Worm (Caenorhabditis elegans) whole organism, L4 larva: ENCODE results near the gene F54F12.1.

ENCODE experiments used
- D1046.2 ChIP-seq: fragments of 200-800 bp; sonication (Bioruptor generic); IDR thresholded peaks from 2 replicates; pipeline ENCODE4 v1.3.6; 2022; ENCODE audit warnings: missing genetic modification characterization, missing compliant biosample characterization
- F10B5.3 ChIP-seq: sonication (generic microtip); optimal IDR thresholded peaks from 2 replicates; lab custom pipeline; 2016; ENCODE audit warnings: mild to moderate bottlenecking, missing genetic modification characterization, missing compliant biosample characterization
- F26F4.8 ChIP-seq: fragments of 200-800 bp; sonication (Bioruptor generic); conservative IDR thresholded peaks from 2 replicates; pipeline ENCODE4 v1.3.6; 2022; ENCODE audit warnings: missing genetic modification characterization, missing compliant biosample characterization
- F44E2.7 ChIP-seq: fragments of 200-800 bp; sonication (Bioruptor generic); IDR thresholded peaks from 2 replicates; pipeline ENCODE4 v2.1.2; 2022; ENCODE audit warnings: missing genetic modification characterization, missing compliant biosample characterization
- R02D3.7 ChIP-seq: fragments of 150-350 bp; sonication (generic microtip); optimal IDR thresholded peaks from 3 replicates; lab custom pipeline; 2014; ENCODE audit warnings: missing biosample characterization, missing genetic modification characterization
- Y48G9A.11 ChIP-seq: fragments of 200-800 bp; sonication (Bioruptor generic); IDR thresholded peaks from 2 replicates; pipeline ENCODE4 v1.3.6; 2022; ENCODE audit warnings: missing genetic modification reagents, missing genetic modification characterization, missing compliant biosample characterization
- Y5F2A.4 ChIP-seq: fragments of 200-800 bp; sonication (Bioruptor generic); optimal IDR thresholded peaks from 2 replicates; lab custom pipeline; 2018; ENCODE audit warnings: mild to moderate bottlenecking, missing genetic modification characterization, missing compliant biosample characterization
- Y75B8A.6 ChIP-seq: fragments of 200-800 bp; sonication (Bioruptor generic); IDR thresholded peaks from 2 replicates; pipeline ENCODE4 v1.3.6; 2022; ENCODE audit warnings: missing genetic modification reagents, missing genetic modification characterization, missing compliant biosample characterization
- aly-2 ChIP-seq: sonication (generic microtip); optimal IDR thresholded peaks from 2 replicates; lab custom pipeline; 2018; ENCODE audit warnings: missing biosample characterization, missing genetic modification characterization
- ama-1 ChIP-seq: fragments of 150-350 bp; optimal IDR thresholded peaks from 2 replicates; lab custom pipeline; 2014; ENCODE audit warnings: inconsistent platforms, mixed read lengths
- attf-4 ChIP-seq: sonication (generic microtip); optimal IDR thresholded peaks from 3 replicates; lab custom pipeline; 2017; ENCODE audit warnings: missing biosample characterization, missing genetic modification characterization
- ceh-28 ChIP-seq: fragments of 150-350 bp; optimal IDR thresholded peaks from 2 replicates; lab custom pipeline; 2014; ENCODE audit warnings: missing biosample characterization, missing genetic modification reagents, missing genetic modification characterization
- ceh-32 ChIP-seq: sonication (generic microtip); optimal IDR thresholded peaks from 2 replicates; lab custom pipeline; 2016; ENCODE audit warnings: mild to moderate bottlenecking, missing genetic modification characterization, missing compliant biosample characterization; ENCODE audit not compliant: poor library complexity
- ces-1 ChIP-seq: fragments of 150-350 bp; sonication (generic microtip); optimal IDR thresholded peaks from 4 replicates; lab custom pipeline; 2014; ENCODE audit warnings: missing biosample characterization, missing genetic modification reagents, missing genetic modification characterization
- daf-12 ChIP-seq: fragments of 150-350 bp; optimal IDR thresholded peaks from 2 replicates; lab custom pipeline; 2014; ENCODE audit warnings: missing biosample characterization, missing genetic modification reagents, missing genetic modification characterization
- daf-16 ChIP-seq, 3 experiments: sonication (generic microtip); optimal IDR thresholded peaks; 2 replicates each; lab custom pipeline; 2016 to 2017; ENCODE audit warnings: missing genetic modification characterization in 3 of 3, missing genetic modification reagents in 3 of 3, mild to moderate bottlenecking in 2 of 3, missing compliant biosample characterization in 2 of 3, missing biosample characterization in 1 of 3, moderate library complexity in 1 of 3
- daf-19 ChIP-seq: fragments of 200-800 bp; sonication (Bioruptor generic); conservative IDR thresholded peaks from 2 replicates; pipeline ENCODE4 v1.3.6; 2022; ENCODE audit warnings: missing genetic modification characterization, missing compliant biosample characterization
- daf-8 ChIP-seq: fragments of 200-800 bp; sonication (Bioruptor generic); IDR thresholded peaks from 2 replicates; pipeline ENCODE4 v1.3.6; 2022; ENCODE audit warnings: missing genetic modification characterization, missing compliant biosample characterization
- dmd-9 ChIP-seq: fragments of 200-800 bp; sonication (Bioruptor generic); IDR thresholded peaks from 2 replicates; pipeline ENCODE4 v1.3.6; 2022; ENCODE audit warnings: missing genetic modification reagents, missing genetic modification characterization, missing compliant biosample characterization
- dve-1 ChIP-seq: sonication (generic microtip); optimal IDR thresholded peaks from 2 replicates; lab custom pipeline; 2017; ENCODE audit warnings: antibody characterized with exemption, mild to moderate bottlenecking, missing genetic modification characterization, missing compliant biosample characterization; ENCODE audit not compliant: insufficient read depth
- egl-27 ChIP-seq: sonication (generic microtip); optimal IDR thresholded peaks from 3 replicates; lab custom pipeline; 2017; ENCODE audit warnings: missing biosample characterization, missing genetic modification reagents, missing genetic modification characterization
- egl-43 ChIP-seq: fragments of 200-800 bp; sonication (Bioruptor generic); IDR thresholded peaks from 2 replicates; pipeline ENCODE4 v1.3.6; 2022; ENCODE audit warnings: missing genetic modification reagents, missing genetic modification characterization, missing compliant biosample characterization
- fos-1 ChIP-seq: fragments of 150-350 bp; optimal IDR thresholded peaks from 2 replicates; lab custom pipeline; 2014; ENCODE audit warnings: missing biosample characterization, missing genetic modification characterization
- gei-8 ChIP-seq: fragments of 200-800 bp; sonication (Bioruptor generic); optimal IDR thresholded peaks from 2 replicates; lab custom pipeline; 2018; ENCODE audit warnings: mild to moderate bottlenecking, missing genetic modification characterization, missing compliant biosample characterization
- hlh-30 ChIP-seq: sonication (generic microtip); optimal IDR thresholded peaks from 2 replicates; lab custom pipeline; 2017; ENCODE audit warnings: antibody characterized with exemption, mild to moderate bottlenecking, missing genetic modification characterization, missing compliant biosample characterization; ENCODE audit not compliant: insufficient read depth
- lin-1 ChIP-seq: fragments of 200-800 bp; sonication (Bioruptor generic); IDR thresholded peaks from 2 replicates; pipeline ENCODE4 v1.3.6; 2022; ENCODE audit warnings: missing genetic modification reagents, missing genetic modification characterization, missing compliant biosample characterization
- lin-13 ChIP-seq: fragments of 150-350 bp; optimal IDR thresholded peaks from 2 replicates; lab custom pipeline; 2014; ENCODE audit warnings: missing biosample characterization, missing genetic modification reagents, missing genetic modification characterization
- lin-15B ChIP-seq: fragments of 150-350 bp; sonication (generic microtip); optimal IDR thresholded peaks from 3 replicates; lab custom pipeline; 2014; ENCODE audit warnings: missing biosample characterization, missing genetic modification characterization
- lin-29 ChIP-seq: fragments of 200-800 bp; sonication (Bioruptor generic); IDR thresholded peaks from 2 replicates; pipeline ENCODE4 v1.3.6; 2022; ENCODE audit warnings: missing genetic modification reagents, missing genetic modification characterization, missing compliant biosample characterization
- lin-38 ChIP-seq: fragments of 200-800 bp; sonication (Bioruptor generic); IDR thresholded peaks from 2 replicates; pipeline ENCODE4 v1.3.6; 2022; ENCODE audit warnings: missing genetic modification reagents, missing genetic modification characterization, missing compliant biosample characterization
- lin-39 ChIP-seq: fragments of 150-350 bp; optimal IDR thresholded peaks from 2 replicates; lab custom pipeline; 2014; ENCODE audit warnings: missing biosample characterization, missing genetic modification reagents, missing genetic modification characterization
- lsy-2 ChIP-seq, 2 experiments: fragments of 150-350 bp in 1 of 2; sonication (generic microtip) in 1 of 2; optimal IDR thresholded peaks; 2 replicates each; lab custom pipeline; 2014 to 2017; ENCODE audit warnings: missing biosample characterization in 2 of 2, missing genetic modification characterization in 2 of 2
- madf-9 ChIP-seq: fragments of 200-800 bp; sonication (Bioruptor generic); conservative IDR thresholded peaks from 2 replicates; pipeline ENCODE4 v1.3.6; 2022; ENCODE audit warnings: missing genetic modification reagents, missing genetic modification characterization, missing compliant biosample characterization
- mdl-1 ChIP-seq, 2 experiments: fragments of 150-350 bp in 1 of 2; sonication (generic microtip) in 1 of 2; optimal IDR thresholded peaks; 2 replicates each; lab custom pipeline; 2014 to 2017; ENCODE audit warnings: missing biosample characterization in 2 of 2, missing genetic modification characterization in 2 of 2
- mep-1 ChIP-seq: fragments of 150-350 bp; sonication (generic microtip); optimal IDR thresholded peaks from 3 replicates; lab custom pipeline; 2014; ENCODE audit warnings: missing biosample characterization, missing genetic modification characterization
- mxl-2 ChIP-seq: fragments of 200-800 bp; sonication (Bioruptor generic); conservative IDR thresholded peaks from 2 replicates; pipeline ENCODE4 v1.3.6; 2022; ENCODE audit warnings: missing genetic modification reagents, missing genetic modification characterization, missing compliant biosample characterization
- mxl-3 ChIP-seq: fragments of 200-800 bp; sonication (Bioruptor generic); optimal IDR thresholded peaks from 2 replicates; lab custom pipeline; 2018; ENCODE audit warnings: mild to moderate bottlenecking, missing genetic modification characterization, missing compliant biosample characterization
- nhr-102 ChIP-seq: sonication (generic microtip); optimal IDR thresholded peaks from 2 replicates; lab custom pipeline; 2016; ENCODE audit warnings: mild to moderate bottlenecking, missing genetic modification characterization, moderate library complexity, missing compliant biosample characterization
- nhr-11 ChIP-seq: fragments of 150-350 bp; optimal IDR thresholded peaks from 2 replicates; lab custom pipeline; 2014; ENCODE audit warnings: missing biosample characterization, missing genetic modification characterization
- nhr-111 ChIP-seq: fragments of 200-800 bp; sonication (Bioruptor generic); optimal IDR thresholded peaks from 2 replicates; lab custom pipeline; 2018; ENCODE audit warnings: mild to moderate bottlenecking, missing genetic modification characterization, missing compliant biosample characterization
- nhr-25 ChIP-seq: sonication (generic microtip); optimal IDR thresholded peaks from 2 replicates; lab custom pipeline; 2017; ENCODE audit warnings: missing genetic modification characterization, mild to moderate bottlenecking, missing compliant biosample characterization, antibody characterized with exemption, moderate library complexity, borderline replicate concordance; ENCODE audit not compliant: insufficient read depth
- nhr-6 ChIP-seq: fragments of 150-350 bp; optimal IDR thresholded peaks from 2 replicates; lab custom pipeline; 2014; ENCODE audit warnings: missing biosample characterization, missing genetic modification characterization
- saeg-2 ChIP-seq: fragments of 200-800 bp; sonication (Bioruptor generic); IDR thresholded peaks from 2 replicates; pipeline ENCODE4 v1.3.6; 2022; ENCODE audit warnings: missing genetic modification reagents, missing genetic modification characterization, missing compliant biosample characterization
- sdz-12 ChIP-seq: fragments of 200-800 bp; sonication (Bioruptor generic); optimal IDR thresholded peaks from 2 replicates; lab custom pipeline; 2018; ENCODE audit warnings: mild to moderate bottlenecking, missing genetic modification characterization, missing compliant biosample characterization
- set-16 ChIP-seq: fragments of 200-800 bp; sonication (Bioruptor generic); IDR thresholded peaks from 2 replicates; pipeline ENCODE4 v1.3.6; 2022; ENCODE audit warnings: missing genetic modification reagents, missing genetic modification characterization, missing compliant biosample characterization
- spr-1 ChIP-seq: sonication (generic microtip); optimal IDR thresholded peaks from 2 replicates; lab custom pipeline; 2016; ENCODE audit warnings: mild to moderate bottlenecking, missing genetic modification characterization, missing compliant biosample characterization
- tag-97 ChIP-seq: fragments of 200-800 bp; sonication (Bioruptor generic); IDR thresholded peaks from 2 replicates; pipeline ENCODE4 v1.3.6; 2022; ENCODE audit warnings: missing genetic modification characterization, missing compliant biosample characterization
- unc-130 ChIP-seq: sonication (generic microtip); optimal IDR thresholded peaks from 2 replicates; lab custom pipeline; 2016; ENCODE audit warnings: missing genetic modification reagents, missing genetic modification characterization, missing compliant biosample characterization
- zfp-3 ChIP-seq: fragments of 200-800 bp; sonication (Bioruptor generic); conservative IDR thresholded peaks from 2 replicates; pipeline ENCODE4 v1.3.6; 2022; ENCODE audit warnings: missing genetic modification reagents, missing genetic modification characterization, missing compliant biosample characterization
- zip-11 ChIP-seq: fragments of 200-800 bp; sonication (Bioruptor generic); IDR thresholded peaks from 2 replicates; pipeline ENCODE4 v1.3.6; 2022; ENCODE audit warnings: missing genetic modification characterization, missing compliant biosample characterization
- zip-2 ChIP-seq: fragments of 150-350 bp; optimal IDR thresholded peaks from 2 replicates; lab custom pipeline; 2014; ENCODE audit warnings: missing biosample characterization, missing genetic modification characterization

The F54F12.1 gene

DNA sequence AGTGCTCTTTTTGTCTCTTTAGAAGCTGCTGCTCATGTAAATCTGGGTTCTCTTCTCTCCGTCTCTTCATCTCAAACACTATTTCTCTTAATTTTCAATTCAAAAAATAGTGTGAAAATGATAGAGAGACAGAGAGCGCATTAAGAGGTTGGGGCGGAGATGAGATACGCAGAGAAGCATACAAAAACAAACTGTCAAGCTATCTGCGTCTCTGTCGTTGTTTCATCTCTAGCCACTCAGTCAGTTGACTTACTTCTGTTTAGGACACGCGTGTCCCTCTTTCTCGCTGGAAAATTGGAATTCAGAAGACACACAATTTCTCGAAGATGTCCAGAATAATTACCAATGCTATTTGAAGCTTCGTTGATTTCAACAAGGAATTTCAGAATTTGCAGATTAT is 5.9 kb upstream of the F54F12.1 start:
- peak; percentile 27 for TF ChIP-seq lin-13 (GFP tag; lab: Kevin White, UChicago)
- no peak for TF ChIP-seq sdz-12 (GFP tag; lab: Kevin White, UChicago)
- TF ChIP-seq zip-11, result no peak
- no peak for TF ChIP-seq aly-2 (tag; lab: Kevin White, UChicago)
- TF ChIP-seq Y5F2A.4 (GFP tag; lab: Kevin White, UChicago), result no peak
- 0 out of 2 replicates have a peak, but pooled peaks have one; percentile 9 for TF ChIP-seq saeg-2 (GFP tag; lab: Robert Waterston, UW)
- no peak for TF ChIP-seq lin-29
- TF ChIP-seq mdl-1 (tag; optimal IDR thresholded peaks at IDR 0.05; lab: Kevin White, UChicago), result peak; percentile 51 to 90
- TF ChIP-seq unc-130 (GFP tag; lab: Kevin White, UChicago), result no peak
- TF ChIP-seq F26F4.8 (GFP tag; lab: Robert Waterston, UW), result no peak
- peak; percentile 91 for TF ChIP-seq mep-1
- TF ChIP-seq mxl-3 (GFP tag; lab: Kevin White, UChicago), result peak; percentile 79
- TF ChIP-seq ces-1, result peak; percentile 80
- peak; percentile 64 for TF ChIP-seq lin-39
- peak; percentile 99 for TF ChIP-seq hlh-30 (tag; lab: Kevin White, UChicago)
- no peak for TF ChIP-seq zip-2 (tag; lab: Kevin White, UChicago)
- TF ChIP-seq nhr-6 (tag; lab: Kevin White, UChicago), result peak; percentile 97
- TF ChIP-seq nhr-25, result peak; percentile 60
- 0 out of 2 replicates have a peak, but pooled peaks have one; percentile 53 for TF ChIP-seq daf-19 (GFP tag; lab: Robert Waterston, UW)
- TF ChIP-seq dve-1, result peak; percentile 97
- no peak for TF ChIP-seq Y75B8A.6 (GFP tag; lab: Robert Waterston, UW)
- TF ChIP-seq lin-1, result peak; percentile 14; the same call in 1 of the 2 replicates
- TF ChIP-seq nhr-102 (tag; lab: Kevin White, UChicago), result peak; percentile 72
- TF ChIP-seq set-16, result no peak; the same call in 1 of the 2 replicates
- TF ChIP-seq zfp-3 (GFP tag; lab: Robert Waterston, UW), result no peak
- TF ChIP-seq dmd-9 (GFP tag; lab: Robert Waterston, UW), result no peak
- TF ChIP-seq daf-8, result no peak
- no peak for TF ChIP-seq daf-12 (tag; lab: Kevin White, UChicago)
- no peak for TF ChIP-seq nhr-111
- peak; percentile 52 for TF ChIP-seq lin-38
- TF ChIP-seq Y48G9A.11, result no peak
- no peak for TF ChIP-seq F10B5.3 (tag; lab: Kevin White, UChicago)
- TF ChIP-seq lsy-2 (tag; optimal IDR thresholded peaks at IDR 0.05; lab: Kevin White, UChicago), result peak; percentile 78 to 94
- no peak for TF ChIP-seq gei-8 (GFP tag; lab: Kevin White, UChicago)
- peak; percentile 26; the same call in 1 of the 2 replicates for TF ChIP-seq egl-43
- TF ChIP-seq egl-27 (tag; lab: Kevin White, UChicago), result no peak
- TF ChIP-seq madf-9 (GFP tag; lab: Robert Waterston, UW), result no peak
- TF ChIP-seq R02D3.7 (tag; lab: Kevin White, UChicago), result no peak
- no peak for TF ChIP-seq lin-15B
- TF ChIP-seq mxl-2 (GFP tag; lab: Robert Waterston, UW), result no peak
- TF ChIP-seq fos-1 (tag; lab: Kevin White, UChicago), result no peak
- TF ChIP-seq attf-4, result no peak
- TF ChIP-seq F44E2.7 (GFP tag; lab: Robert Waterston, UW), result no peak
- TF ChIP-seq D1046.2, result no peak
- peak; percentile 90 for TF ChIP-seq nhr-11 (tag; lab: Kevin White, UChicago)
- TF ChIP-seq ama-1 (lab: Kevin White, UChicago), result peak; percentile 99
- no peak for TF ChIP-seq tag-97 (GFP tag; lab: Robert Waterston, UW)
- no peak for TF ChIP-seq ceh-32 (tag; lab: Kevin White, UChicago)
- TF ChIP-seq daf-16 (GFP tag; optimal IDR thresholded peaks at IDR 0.05; lab: Kevin White, UChicago), result peak in 1 of 2 experiments; percentile 47
- peak; percentile 79 for TF ChIP-seq daf-16 (tag; optimal IDR thresholded peaks at IDR 0.05; lab: Kevin White, UChicago)
- no peak for TF ChIP-seq ceh-28 (tag; lab: Kevin White, UChicago)
- TF ChIP-seq spr-1 (tag; lab: Kevin White, UChicago), result no peak
